Worm (Caenorhabditis elegans) whole organism, early embryonic: ENCODE results near the gene Y49G5B.1.

Experiments used
- B0310.2 ChIP-seq: sonication (generic microtip); optimal IDR thresholded peaks from 2 replicates; lab custom pipeline; 2016; ENCODE audit warnings: mild to moderate bottlenecking, missing genetic modification characterization, missing compliant biosample characterization
- F13C5.2 ChIP-seq: sonication (generic microtip); optimal IDR thresholded peaks from 2 replicates; lab custom pipeline; 2017; ENCODE audit warnings: mild to moderate bottlenecking, missing genetic modification characterization, inconsistent platforms, missing compliant biosample characterization
- aly-1 ChIP-seq: sonication (generic microtip); optimal IDR thresholded peaks from 2 replicates; lab custom pipeline; 2016; ENCODE audit warnings: missing genetic modification characterization, missing compliant biosample characterization
- ama-1 ChIP-seq: fragments of 150-350 bp; optimal IDR thresholded peaks from 2 replicates; lab custom pipeline; 2014
- ceh-13 ChIP-seq: fragments of 200-800 bp; sonication (Bioruptor generic); optimal IDR thresholded peaks from 2 replicates; lab custom pipeline; 2018; ENCODE audit warnings: mild to moderate bottlenecking, missing genetic modification characterization, missing compliant biosample characterization
- ceh-36 ChIP-seq: sonication (generic microtip); optimal IDR thresholded peaks from 2 replicates; lab custom pipeline; 2016; ENCODE audit warnings: missing genetic modification characterization, inconsistent platforms, missing compliant biosample characterization
- ets-7 ChIP-seq: sonication (generic microtip); optimal IDR thresholded peaks from 2 replicates; lab custom pipeline; 2016; ENCODE audit warnings: missing genotype, missing genetic modification characterization, missing compliant biosample characterization
- flt-1 ChIP-seq: fragments of 200-800 bp; sonication (Bioruptor generic); IDR thresholded peaks from 2 replicates; pipeline ENCODE4 v1.3.6; 2022; ENCODE audit warnings: missing genetic modification characterization, missing compliant biosample characterization
- hmbx-1 ChIP-seq: sonication (generic microtip); optimal IDR thresholded peaks from 2 replicates; lab custom pipeline; 2016; ENCODE audit warnings: mild to moderate bottlenecking, missing genetic modification characterization, missing compliant biosample characterization
- hmg-4 ChIP-seq: fragments of 200-800 bp; sonication (Bioruptor generic); optimal IDR thresholded peaks from 2 replicates; lab custom pipeline; 2018; ENCODE audit warnings: mild to moderate bottlenecking, missing genetic modification characterization, missing compliant biosample characterization
- hnd-1 ChIP-seq: sonication (generic microtip); optimal IDR thresholded peaks from 2 replicates; lab custom pipeline; 2016; ENCODE audit warnings: missing genetic modification characterization, missing compliant biosample characterization
- pes-1 ChIP-seq: fragments of 200-800 bp; sonication (Bioruptor generic); IDR thresholded peaks from 2 replicates; pipeline ENCODE4 v1.3.6; 2022; ENCODE audit warnings: missing genetic modification reagents, missing genetic modification characterization, missing compliant biosample characterization
- scrt-1 ChIP-seq: fragments of 200-800 bp; sonication (Bioruptor generic); IDR thresholded peaks from 2 replicates; pipeline ENCODE4 v1.3.6; 2022; ENCODE audit warnings: missing genetic modification characterization, missing compliant biosample characterization
- sea-1 ChIP-seq: fragments of 200-800 bp; sonication (Bioruptor generic); conservative IDR thresholded peaks from 2 replicates; pipeline ENCODE4 v1.3.6; 2022; ENCODE audit warnings: missing genetic modification characterization, missing compliant biosample characterization
- tbx-11 ChIP-seq: fragments of 200-800 bp; sonication (Bioruptor generic); IDR thresholded peaks from 2 replicates; pipeline ENCODE4 v1.3.6; 2022; ENCODE audit warnings: missing genetic modification characterization, missing compliant biosample characterization
- tbx-37 ChIP-seq: fragments of 200-800 bp; sonication (Bioruptor generic); conservative IDR thresholded peaks from 2 replicates; pipeline ENCODE4 v1.3.6; 2022; ENCODE audit warnings: missing genetic modification reagents, missing genetic modification characterization, missing compliant biosample characterization
- tra-4 ChIP-seq: sonication (generic microtip); optimal IDR thresholded peaks from 2 replicates; lab custom pipeline; 2017; ENCODE audit warnings: missing genetic modification characterization, missing compliant biosample characterization

The Y49G5B.1 gene

ce11 chrV:5262999-5263398, 39.8 kb downstream of the Y49G5B.1 start, which contains the start of gene cest-30:
cest-30 (minus strand) TSS chrV:5263099.
- no peak for TF ChIP-seq ets-7 (tag; lab: Kevin White, UChicago)
- no peak for TF ChIP-seq hmg-4
- TF ChIP-seq aly-1 (tag; lab: Kevin White, UChicago) = no peak
- TF ChIP-seq ceh-36 = no peak
- TF ChIP-seq scrt-1 (GFP tag; lab: Robert Waterston, UW) = no peak
- no peak for TF ChIP-seq tbx-11 (GFP tag; lab: Robert Waterston, UW)
- no peak for TF ChIP-seq ama-1
- TF ChIP-seq ceh-13 (GFP tag; lab: Kevin White, UChicago) = no peak
- no peak for TF ChIP-seq B0310.2 (tag; lab: Kevin White, UChicago)
- TF ChIP-seq flt-1 = no peak
- no peak for TF ChIP-seq sea-1
- no peak for TF ChIP-seq tbx-37 (GFP tag; lab: Robert Waterston, UW)
- TF ChIP-seq tra-4 (tag; lab: Kevin White, UChicago) = no peak
- no peak for TF ChIP-seq pes-1 (GFP tag; lab: Robert Waterston, UW)
- no peak for TF ChIP-seq hnd-1 (tag; lab: Kevin White, UChicago)
- no peak for TF ChIP-seq F13C5.2
- no peak for TF ChIP-seq hmbx-1

DNA sequence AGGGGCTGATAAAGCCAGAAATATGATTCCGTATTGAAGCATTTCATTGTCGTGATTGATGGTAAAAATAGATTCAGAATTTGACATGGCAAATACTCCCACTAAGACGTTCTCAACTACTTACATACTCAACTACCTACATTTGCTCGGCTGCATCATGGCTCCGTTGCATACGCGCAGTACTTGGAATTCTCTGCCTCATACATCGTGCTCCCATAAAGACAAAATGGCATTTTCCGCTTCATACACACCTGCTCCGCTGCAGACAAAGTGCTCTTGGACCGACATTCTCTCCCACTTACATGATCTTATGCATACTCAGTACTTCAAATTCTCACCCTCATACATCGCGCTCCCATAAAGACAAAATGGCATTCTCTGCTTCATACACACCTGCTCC, 42.4 kb downstream of the Y49G5B.1 start, which contains the start of the genes srt-69 and B0238.12:
srt-69 (minus strand) TSS at position 101 of the 400 bp plus-strand sequence.
B0238.12 (plus strand) TSS at position 264 of the 400 bp plus-strand sequence.
- no peak for TF ChIP-seq F13C5.2
- no peak for TF ChIP-seq ceh-36
- no peak for TF ChIP-seq aly-1 (tag; lab: Kevin White, UChicago)
- no peak for TF ChIP-seq hmbx-1
- TF ChIP-seq ceh-13 (GFP tag; lab: Kevin White, UChicago) = no peak
- TF ChIP-seq hnd-1 (tag; lab: Kevin White, UChicago) = no peak
- TF ChIP-seq ama-1 = no peak
- no peak for TF ChIP-seq flt-1

DNA sequence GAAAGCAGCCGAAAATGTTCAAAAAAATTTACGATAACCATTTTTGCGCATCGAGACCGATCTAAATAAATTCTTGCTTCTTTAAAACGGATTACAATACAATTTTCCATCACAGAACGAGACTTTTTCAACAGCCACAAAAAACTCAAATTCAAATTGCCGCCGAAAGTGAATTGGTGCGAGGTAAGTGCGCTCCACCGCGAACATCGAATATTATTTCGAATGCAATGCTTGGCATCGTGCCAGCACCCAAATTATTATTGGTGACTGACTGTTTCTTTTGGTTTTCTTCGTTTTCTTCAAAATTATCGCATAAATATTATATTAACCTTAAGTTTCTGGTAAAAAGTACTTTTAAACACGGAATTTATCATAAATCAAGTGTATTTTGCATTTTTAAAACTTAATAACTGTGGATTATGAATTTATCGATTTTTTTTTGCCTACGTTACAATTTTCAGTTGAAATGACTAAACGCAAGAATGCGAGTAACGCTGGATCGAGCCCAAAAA, 45.9 kb downstream of the Y49G5B.1 start, which contains the start of gene penr-1:
penr-1 (plus strand) TSS at position 462 of the 512 bp plus-strand sequence.
- TF ChIP-seq flt-1 (no peak), pes-1 (GFP tag; lab: Robert Waterston, UW) (no peak), F13C5.2 (peak; percentile 19)

DNA sequence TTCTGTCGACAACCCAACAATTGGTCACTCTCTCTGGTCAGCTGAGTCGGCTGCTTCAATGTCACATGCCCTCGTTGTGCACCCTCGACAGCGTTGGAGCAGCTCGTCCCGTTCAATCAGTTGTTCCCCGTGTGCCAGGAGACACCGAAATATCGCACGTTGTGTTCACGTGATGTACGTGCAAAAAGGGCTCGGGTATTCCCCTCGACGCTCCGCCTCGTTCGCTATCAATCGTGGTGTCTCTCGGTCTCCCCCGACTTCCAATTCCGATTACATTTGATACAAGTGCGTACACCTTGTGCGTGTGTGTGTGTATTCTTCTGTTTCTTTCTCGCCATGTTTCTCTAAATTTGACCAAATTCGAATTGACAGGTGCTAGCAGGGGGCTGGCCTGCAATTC, 48.3 kb downstream of the Y49G5B.1 start:
- TF ChIP-seq tbx-11 (GFP tag; lab: Robert Waterston, UW) (no peak), aly-1 (tag; lab: Kevin White, UChicago) (no peak), pes-1 (GFP tag; lab: Robert Waterston, UW) (no peak), sea-1 (no peak), hnd-1 (tag; lab: Kevin White, UChicago) (no peak), ama-1 (no peak), ets-7 (tag; lab: Kevin White, UChicago) (no peak), F13C5.2 (no peak), hmbx-1 (no peak), hmg-4 (no peak), tbx-37 (GFP tag; lab: Robert Waterston, UW) (no peak), ceh-13 (GFP tag; lab: Kevin White, UChicago) (no peak), tra-4 (tag; lab: Kevin White, UChicago) (no peak), ceh-36 (no peak), flt-1 (no peak), scrt-1 (GFP tag; lab: Robert Waterston, UW) (no peak), B0310.2 (tag; lab: Kevin White, UChicago) (no peak)

DNA sequence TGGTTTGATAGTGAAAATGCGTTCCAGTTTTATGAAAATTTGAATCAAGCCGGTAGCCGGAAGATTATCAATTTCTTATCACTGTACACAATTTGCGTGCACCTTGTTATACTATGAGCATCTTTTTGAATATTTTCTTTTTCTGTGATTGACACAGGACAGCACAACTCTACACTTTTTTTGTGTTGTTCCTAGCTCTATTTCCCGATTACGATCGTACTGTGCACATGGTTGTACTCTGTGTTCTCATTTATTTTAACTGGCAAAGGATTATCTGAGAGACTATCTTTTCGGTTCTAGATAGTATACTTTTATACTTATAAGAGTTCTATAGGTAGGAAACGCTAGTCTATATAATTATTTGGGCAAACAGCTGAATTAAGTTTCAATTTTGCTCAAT, 48.9 kb downstream of the Y49G5B.1 start:
- TF ChIP-seq aly-1 (tag; lab: Kevin White, UChicago) = no peak
- TF ChIP-seq B0310.2 (tag; lab: Kevin White, UChicago) = no peak
- no peak for TF ChIP-seq ceh-36
- no peak for TF ChIP-seq tra-4 (tag; lab: Kevin White, UChicago)
- no peak for TF ChIP-seq sea-1

DNA sequence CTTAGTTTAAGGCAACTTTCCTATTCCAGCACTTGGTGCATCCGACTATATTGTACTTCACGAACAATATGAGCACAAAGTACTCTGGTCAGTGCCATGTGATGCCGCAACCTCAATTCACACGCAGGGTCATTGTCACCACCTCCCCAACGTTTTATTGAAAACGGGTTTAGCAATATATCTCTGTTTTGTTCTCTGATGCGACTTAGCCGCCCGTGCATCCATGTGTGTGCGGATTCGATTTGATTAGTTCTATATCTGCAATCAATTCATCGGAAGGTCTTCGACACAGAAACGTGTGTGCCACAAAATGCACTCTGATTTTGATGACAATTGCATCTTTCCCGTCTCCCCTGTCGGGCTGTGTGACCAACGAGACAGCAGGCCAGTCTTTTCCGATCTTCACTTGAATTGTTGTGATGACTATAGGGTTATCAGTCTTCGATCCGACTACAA, 49.5 kb downstream of the Y49G5B.1 start:
- TF ChIP-seq tbx-37 (GFP tag; lab: Robert Waterston, UW) (no peak), F13C5.2 (no peak), tbx-11 (GFP tag; lab: Robert Waterston, UW) (no peak), pes-1 (GFP tag; lab: Robert Waterston, UW) (no peak), hmg-4 (no peak), hnd-1 (tag; lab: Kevin White, UChicago) (no peak), sea-1 (no peak), ceh-36 (no peak), ama-1 (no peak), B0310.2 (tag; lab: Kevin White, UChicago) (no peak), flt-1 (no peak), scrt-1 (GFP tag; lab: Robert Waterston, UW) (no peak), ceh-13 (GFP tag; lab: Kevin White, UChicago) (no peak)

ce11 chrV:5273241-5273640, 50.1 kb downstream of the Y49G5B.1 start:
- TF ChIP-seq hmg-4 (no peak), ceh-36 (no peak), sea-1 (no peak), hnd-1 (tag; lab: Kevin White, UChicago) (no peak), aly-1 (tag; lab: Kevin White, UChicago) (no peak), tra-4 (tag; lab: Kevin White, UChicago) (no peak), ceh-13 (GFP tag; lab: Kevin White, UChicago) (no peak), pes-1 (GFP tag; lab: Robert Waterston, UW) (no peak), scrt-1 (GFP tag; lab: Robert Waterston, UW) (no peak), flt-1 (no peak), hmbx-1 (no peak), ets-7 (tag; lab: Kevin White, UChicago) (no peak), ama-1 (no peak), tbx-11 (GFP tag; lab: Robert Waterston, UW) (no peak), B0310.2 (tag; lab: Kevin White, UChicago) (no peak)

DNA sequence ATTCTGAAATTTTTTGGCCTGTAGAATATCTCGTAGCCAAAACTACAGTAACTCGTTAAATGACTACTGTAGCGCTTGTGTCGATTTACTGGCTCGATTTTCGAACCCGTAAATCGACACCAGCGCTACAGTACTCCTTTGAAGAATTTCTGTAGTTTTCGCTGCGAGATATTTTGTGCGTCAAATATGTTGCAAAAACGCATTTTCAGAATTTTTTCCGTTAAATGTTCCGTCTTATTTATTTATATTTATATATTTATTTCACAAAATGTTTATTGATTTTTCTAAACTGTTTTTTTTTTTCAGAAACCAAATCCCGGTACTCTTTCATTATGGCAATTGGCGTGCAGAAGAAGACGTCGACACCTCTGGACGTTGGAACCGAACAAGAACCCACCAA, 50.6 kb downstream of the Y49G5B.1 start, which contains the start of gene natc-2:
natc-2 (plus strand) TSS at position 301 of the 400 bp plus-strand sequence.
- no peak for TF ChIP-seq sea-1
- TF ChIP-seq flt-1 = no peak
- TF ChIP-seq F13C5.2 = no peak
- no peak for TF ChIP-seq hmbx-1
- TF ChIP-seq pes-1 (GFP tag; lab: Robert Waterston, UW) = no peak
- TF ChIP-seq hmg-4 = no peak
- TF ChIP-seq aly-1 (tag; lab: Kevin White, UChicago) = no peak
- no peak for TF ChIP-seq scrt-1 (GFP tag; lab: Robert Waterston, UW)
- no peak for TF ChIP-seq ceh-13 (GFP tag; lab: Kevin White, UChicago)
- TF ChIP-seq ceh-36 = no peak
- no peak for TF ChIP-seq ets-7 (tag; lab: Kevin White, UChicago)
- no peak for TF ChIP-seq tbx-11 (GFP tag; lab: Robert Waterston, UW)
- TF ChIP-seq tbx-37 (GFP tag; lab: Robert Waterston, UW) = no peak
- no peak for TF ChIP-seq B0310.2 (tag; lab: Kevin White, UChicago)
- no peak for TF ChIP-seq tra-4 (tag; lab: Kevin White, UChicago)
- TF ChIP-seq hnd-1 (tag; lab: Kevin White, UChicago) = no peak
- no peak for TF ChIP-seq ama-1
